Fruit fly (Drosophila melanogaster) whole organism, embryonic: ENCODE results near the gene Syx8.
A peak's percentile ranks its signal among the peaks of the same experiment; 100 is the strongest.

Experiments
- BEAF-32 ChIP-seq: fragments of 200-800 bp; sonication (Bioruptor generic); optimal IDR thresholded peaks from 3 replicates; lab custom pipeline; 2017; ENCODE audit warnings: missing biosample characterization, missing genetic modification characterization, mild to moderate bottlenecking, moderate library complexity, missing genetic modification reagents
- CG13296 ChIP-seq: fragments of 200-800 bp; sonication (Bioruptor generic); optimal IDR thresholded peaks from 3 replicates; lab custom pipeline; 2018; ENCODE audit warnings: missing biosample characterization, mild to moderate bottlenecking, missing genetic modification characterization
- CG13424 ChIP-seq: fragments of 200-800 bp; sonication (Bioruptor generic); optimal IDR thresholded peaks from 2 replicates; lab custom pipeline; 2019; ENCODE audit warnings: missing biosample characterization, mild to moderate bottlenecking, missing genetic modification characterization, moderate library complexity
- CG13624 ChIP-seq: fragments of 200-800 bp; sonication (Bioruptor generic); optimal IDR thresholded peaks from 2 replicates; lab custom pipeline; 2016; ENCODE audit warnings: missing biosample characterization, missing genetic modification characterization
- CG14014 ChIP-seq: fragments of 200-800 bp; sonication (Bioruptor generic); IDR thresholded peaks from 2 replicates; pipeline ENCODE4 v1.3.6; 2022; ENCODE audit warnings: missing biosample characterization, missing genetic modification characterization
- CG15479 ChIP-seq: fragments of 200-800 bp; sonication (Bioruptor generic); optimal IDR thresholded peaks from 3 replicates; lab custom pipeline; 2019; ENCODE audit warnings: missing biosample characterization, mild to moderate bottlenecking, missing genetic modification characterization, moderate library complexity
- CG15601 ChIP-seq: fragments of 200-800 bp; sonication (Bioruptor generic); optimal IDR thresholded peaks from 3 replicates; lab custom pipeline; 2019; ENCODE audit warnings: missing biosample characterization, mild to moderate bottlenecking, missing genetic modification characterization, moderate library complexity
- CG17186 ChIP-seq: fragments of 200-800 bp; sonication (Bioruptor generic); optimal IDR thresholded peaks from 3 replicates; lab custom pipeline; 2017; ENCODE audit warnings: missing biosample characterization, missing genetic modification reagents, missing genetic modification characterization
- CG17612 ChIP-seq: fragments of 200-800 bp; sonication (Bioruptor generic); IDR thresholded peaks from 2 replicates; pipeline ENCODE4 v1.3.6; 2022; ENCODE audit warnings: missing biosample characterization, missing genetic modification characterization
- CG18476 ChIP-seq: fragments of 200-800 bp; sonication (Bioruptor generic); optimal IDR thresholded peaks from 2 replicates; lab custom pipeline; 2016; ENCODE audit warnings: missing biosample characterization, mild to moderate bottlenecking, missing genetic modification characterization
- CG2712 ChIP-seq: fragments of 200-800 bp; optimal IDR thresholded peaks from 3 replicates; lab custom pipeline; 2019; ENCODE audit warnings: missing biosample characterization, mild to moderate bottlenecking, missing genetic modification characterization, moderate library complexity
- CG2875 ChIP-seq: fragments of 200-800 bp; sonication (Bioruptor generic); optimal IDR thresholded peaks from 2 replicates; lab custom pipeline; 2017; ENCODE audit warnings: missing biosample characterization, mild to moderate bottlenecking, missing genetic modification characterization, missing genetic modification reagents
- CG32772 ChIP-seq: fragments of 200-800 bp; sonication (Bioruptor generic); IDR thresholded peaks from 2 replicates; pipeline ENCODE4 v1.3.6; 2022; ENCODE audit warnings: missing biosample characterization, missing genetic modification characterization
- CG3407 ChIP-seq: fragments of 200-800 bp; sonication (Bioruptor generic); optimal IDR thresholded peaks from 2 replicates; lab custom pipeline; 2018; ENCODE audit warnings: missing biosample characterization, mild to moderate bottlenecking, missing genetic modification characterization
- CG3995 ChIP-seq: fragments of 200-800 bp; sonication (Bioruptor generic); optimal IDR thresholded peaks from 3 replicates; lab custom pipeline; 2016; ENCODE audit warnings: missing biosample characterization, missing genetic modification characterization
- CG4360 ChIP-seq: fragments of 200-800 bp; sonication (Bioruptor generic); IDR thresholded peaks from 2 replicates; pipeline ENCODE4 v1.3.6; 2022; ENCODE audit warnings: missing biosample characterization, missing genetic modification characterization
- CG4617 ChIP-seq: fragments of 200-800 bp; sonication (Bioruptor generic); optimal IDR thresholded peaks from 3 replicates; lab custom pipeline; 2016; ENCODE audit warnings: missing biosample characterization, missing genetic modification characterization, borderline replicate concordance
- CG6813 ChIP-seq: fragments of 200-800 bp; sonication (Bioruptor generic); optimal IDR thresholded peaks from 2 replicates; lab custom pipeline; 2017; ENCODE audit warnings: missing biosample characterization, missing genetic modification characterization, mild to moderate bottlenecking, moderate library complexity, missing genetic modification reagents
- CG7372 ChIP-seq: fragments of 200-800 bp; sonication (Bioruptor generic); IDR thresholded peaks from 2 replicates; pipeline ENCODE4 v1.3.6; 2022; ENCODE audit warnings: missing biosample characterization, missing genetic modification characterization
- CoRest ChIP-seq: fragments of 200-800 bp; sonication (Bioruptor generic); optimal IDR thresholded peaks from 3 replicates; lab custom pipeline; 2018; ENCODE audit warnings: missing biosample characterization, mild to moderate bottlenecking, missing genetic modification characterization, moderate library complexity
- CrebB ChIP-seq: fragments of 200-800 bp; sonication (Bioruptor generic); optimal IDR thresholded peaks from 3 replicates; lab custom pipeline; 2018; ENCODE audit warnings: missing biosample characterization, mild to moderate bottlenecking, missing genetic modification characterization
- Dfd ChIP-seq, 2 experiments: fragments of >200 bp; optimal IDR thresholded peaks; 2 replicates each; lab custom pipeline; 2017; ENCODE audit warnings: missing biosample characterization in 2 of 2, missing genetic modification characterization in 2 of 2
- Dref ChIP-seq: fragments of 200-800 bp; sonication (Bioruptor generic); IDR thresholded peaks from 2 replicates; pipeline ENCODE4 v1.3.6; 2022; ENCODE audit warnings: missing biosample characterization, missing genetic modification characterization
- HLH3B ChIP-seq: fragments of 200-800 bp; sonication (Bioruptor generic); IDR thresholded peaks from 2 replicates; pipeline ENCODE4 v1.3.6; 2022; ENCODE audit warnings: missing biosample characterization, missing genetic modification characterization
- HLH4C ChIP-seq: fragments of 200-800 bp; sonication (Bioruptor generic); IDR thresholded peaks from 3 replicates; pipeline ENCODE4 v1.3.6; 2022; ENCODE audit warnings: missing biosample characterization, missing genetic modification characterization; ENCODE audit not compliant: partially characterized antibody
- Lpt ChIP-seq: fragments of >200 bp; optimal IDR thresholded peaks from 2 replicates; lab custom pipeline; 2018; ENCODE audit warnings: missing biosample characterization, missing genetic modification characterization
- Usf ChIP-seq: fragments of 200-800 bp; sonication (Bioruptor generic); optimal IDR thresholded peaks from 2 replicates; lab custom pipeline; 2017; ENCODE audit warnings: missing genotype, missing biosample characterization, missing genetic modification characterization
- ab ChIP-seq: fragments of 200-800 bp; sonication (Bioruptor generic); optimal IDR thresholded peaks from 2 replicates; lab custom pipeline; 2016; ENCODE audit warnings: missing biosample characterization, missing genetic modification characterization
- amos ChIP-seq: fragments of 200-800 bp; sonication (Bioruptor generic); IDR thresholded peaks from 2 replicates; pipeline ENCODE4 v1.3.6; 2022; ENCODE audit warnings: missing biosample characterization, missing genetic modification characterization; ENCODE audit not compliant: partially characterized antibody
- ara ChIP-seq: fragments of 200-800 bp; sonication (Bioruptor generic); IDR thresholded peaks from 2 replicates; pipeline ENCODE4 v1.3.6; 2022; ENCODE audit warnings: missing biosample characterization, missing genetic modification characterization
- bab2 ChIP-seq: fragments of 200-800 bp; sonication (Bioruptor generic); optimal IDR thresholded peaks from 2 replicates; lab custom pipeline; 2016; ENCODE audit warnings: missing biosample characterization, missing genetic modification characterization
- bowl ChIP-seq: fragments of 200-800 bp; sonication (Bioruptor generic); IDR thresholded peaks from 2 replicates; pipeline ENCODE4 v1.3.6; 2022; ENCODE audit warnings: missing biosample characterization, missing genetic modification characterization
- crc ChIP-seq: fragments of 200-800 bp; sonication (Bioruptor generic); optimal IDR thresholded peaks from 2 replicates; lab custom pipeline; 2016; ENCODE audit warnings: missing biosample characterization, missing genetic modification characterization
- dati ChIP-seq: fragments of 200-800 bp; sonication (Bioruptor generic); IDR thresholded peaks from 2 replicates; pipeline ENCODE4 v1.3.6; 2022; ENCODE audit warnings: missing biosample characterization, missing genetic modification characterization
- disco-r ChIP-seq: fragments of 200-800 bp; sonication (Bioruptor generic); optimal IDR thresholded peaks from 2 replicates; lab custom pipeline; 2016; ENCODE audit warnings: missing biosample characterization, missing genetic modification characterization
- dmrt99B ChIP-seq: fragments of 200-800 bp; sonication (Bioruptor generic); optimal IDR thresholded peaks from 2 replicates; lab custom pipeline; 2018; ENCODE audit warnings: missing biosample characterization, mild to moderate bottlenecking, missing genetic modification characterization, moderate library complexity
- eyg ChIP-seq: fragments of 200-800 bp; sonication (Bioruptor generic); optimal IDR thresholded peaks from 3 replicates; lab custom pipeline; 2016; ENCODE audit warnings: missing biosample characterization, missing genetic modification characterization
- fd3F ChIP-seq: fragments of 200-800 bp; sonication (Bioruptor generic); optimal IDR thresholded peaks from 2 replicates; lab custom pipeline; 2018; ENCODE audit warnings: missing biosample characterization, mild to moderate bottlenecking, missing genetic modification characterization, moderate library complexity
- gcm ChIP-seq: fragments of 200-800 bp; sonication (Bioruptor generic); optimal IDR thresholded peaks from 2 replicates; lab custom pipeline; 2019; ENCODE audit warnings: missing biosample characterization, mild to moderate bottlenecking, missing genetic modification characterization, moderate library complexity
- hb ChIP-seq: fragments of 200-800 bp; sonication (Bioruptor generic); IDR thresholded peaks from 3 replicates; pipeline ENCODE4 v1.3.6; 2022; ENCODE audit warnings: missing biosample characterization, missing genetic modification characterization; ENCODE audit not compliant: partially characterized antibody
- hkb ChIP-seq, 2 experiments: fragments of 200-800 bp in 1 of 2; fragments of >200 bp in 1 of 2; sonication (Bioruptor generic) in 1 of 2; IDR thresholded peaks in 1 of 2; optimal IDR thresholded peaks in 1 of 2; 2 replicates each; pipeline versions ENCODE4 v1.3.6 to Lab custom; 2017 to 2022; ENCODE audit warnings: missing biosample characterization in 1 of 2, missing genetic modification characterization in 1 of 2
- ind ChIP-seq: fragments of 200-800 bp; sonication (Bioruptor generic); optimal IDR thresholded peaks from 3 replicates; lab custom pipeline; 2016; ENCODE audit warnings: missing biosample characterization, missing genetic modification characterization
- ken ChIP-seq: fragments of 200-800 bp; sonication (Bioruptor generic); IDR thresholded peaks from 3 replicates; pipeline ENCODE4 v1.3.6; 2022; ENCODE audit warnings: missing biosample characterization, missing genetic modification characterization
- nerfin-1 ChIP-seq: fragments of 200-800 bp; sonication (Bioruptor generic); optimal IDR thresholded peaks from 3 replicates; lab custom pipeline; 2019; ENCODE audit warnings: missing biosample characterization, mild to moderate bottlenecking, missing genetic modification characterization, moderate library complexity
- nerfin-2 ChIP-seq: fragments of 200-800 bp; sonication (Bioruptor generic); IDR thresholded peaks from 2 replicates; pipeline ENCODE4 v1.3.6; 2022; ENCODE audit warnings: missing biosample characterization, missing genetic modification characterization; ENCODE audit not compliant: partially characterized antibody
- pum ChIP-seq: fragments of 200-800 bp; sonication (Bioruptor generic); optimal IDR thresholded peaks from 2 replicates; lab custom pipeline; 2016; ENCODE audit warnings: missing biosample characterization, missing genetic modification characterization
- schlank ChIP-seq: fragments of 200-800 bp; sonication (Bioruptor generic); optimal IDR thresholded peaks from 2 replicates; lab custom pipeline; 2018; ENCODE audit warnings: missing biosample characterization, mild to moderate bottlenecking, missing genetic modification characterization
- sima ChIP-seq: fragments of 200-800 bp; sonication (Bioruptor generic); optimal IDR thresholded peaks from 2 replicates; lab custom pipeline; 2016; ENCODE audit warnings: missing biosample characterization, missing genetic modification characterization
- tap ChIP-seq: fragments of 200-800 bp; optimal IDR thresholded peaks from 3 replicates; lab custom pipeline; 2019; ENCODE audit warnings: missing biosample characterization, mild to moderate bottlenecking, missing genetic modification characterization, moderate library complexity
- twi ChIP-seq: fragments of 200-800 bp; optimal IDR thresholded peaks from 2 replicates; lab custom pipeline; 2019; ENCODE audit warnings: missing biosample characterization, mild to moderate bottlenecking, missing genetic modification characterization, moderate library complexity

Gene Syx8

dm6 chr3L:16612152-16612551, 25.3 kb upstream of the Syx8 start, which contains the start of gene CG4101 (continued):
- TF ChIP-seq ab (peak; percentile 24), bab2 (GFP tag; lab: Kevin White, UChicago) (peak; percentile 77), CG13296 (GFP tag; lab: Kevin White, UChicago) (peak; percentile 77), nerfin-1 (tag; lab: Kevin White, UChicago) (peak; percentile 68), eyg (peak; percentile 11), HLH3B (GFP tag; lab: Robert Waterston, UW) (peak; percentile 57), HLH4C (GFP tag; lab: Robert Waterston, UW) (peak; percentile 71), sima (no peak), pum (peak; percentile 65), CG6813 (GFP tag; lab: Kevin White, UChicago) (peak; percentile 29), ara (GFP tag; lab: Robert Waterston, UW) (no peak; the same call in 1 of the 2 replicates), nerfin-2 (no peak), CoRest (tag; lab: Kevin White, UChicago) (peak; percentile 85), ind (GFP tag; lab: Kevin White, UChicago) (peak; percentile 82), hkb (optimal IDR thresholded peaks at IDR 0.05; lab: Kevin White, UChicago) (peak; percentile 42), hkb (GFP tag; IDR thresholded peaks at IDR 0.05; lab: Robert Waterston, UW) (peak; percentile 71), CG3995 (GFP tag; lab: Kevin White, UChicago) (peak; percentile 53), CG14014 (GFP tag; lab: Robert Waterston, UW) (peak; percentile 84), Lpt (GFP tag; lab: Kevin White, UChicago) (no peak), fd3F (GFP tag; lab: Kevin White, UChicago) (peak; percentile 78), twi (peak; percentile 67), CG13624 (GFP tag; lab: Kevin White, UChicago) (peak; percentile 74), CG17612 (GFP tag; lab: Robert Waterston, UW) (no peak), tap (tag; lab: Kevin White, UChicago) (peak; percentile 61), BEAF-32 (peak; percentile 90), Dfd (GFP tag; optimal IDR thresholded peaks at IDR 0.05; lab: Kevin White, UChicago) (no peak), CG13424 (tag; lab: Kevin White, UChicago) (peak; percentile 91), schlank (peak; percentile 48), CG17186 (GFP tag; lab: Kevin White, UChicago) (no peak), CG2875 (peak; percentile 11), CG2712 (tag; lab: Kevin White, UChicago) (peak; percentile 87), CG7372 (peak; percentile 65), dmrt99B (peak; percentile 72), ken (GFP tag; lab: Robert Waterston, UW) (peak; percentile 82), dati (GFP tag; lab: Robert Waterston, UW) (no peak), CG4360 (GFP tag; lab: Robert Waterston, UW) (peak; percentile 50), crc (GFP tag; lab: Kevin White, UChicago) (peak; percentile 49), disco-r (GFP tag; lab: Kevin White, UChicago) (peak; percentile 58), CrebB (tag; lab: Kevin White, UChicago) (peak; percentile 51), bowl (GFP tag; lab: Robert Waterston, UW) (no peak), CG4617 (peak; percentile 51), Usf (GFP tag; lab: Kevin White, UChicago) (no peak), Dref (peak; percentile 64), CG15479 (GFP tag; lab: Kevin White, UChicago) (no peak), amos (GFP tag; lab: Robert Waterston, UW) (peak; percentile 76), CG18476 (GFP tag; lab: Kevin White, UChicago) (peak; percentile 72), CG3407 (GFP tag; lab: Kevin White, UChicago) (peak; percentile 31), CG32772 (GFP tag; lab: Robert Waterston, UW) (peak; percentile 77), CG15601 (peak; percentile 80), hb (GFP tag; lab: Robert Waterston, UW) (no peak; the same call in 2 of the 3 replicates), gcm (GFP tag; lab: Kevin White, UChicago) (peak; percentile 73)
